Fruit fly (Drosophila melanogaster) whole organism, embryonic: ENCODE data around the gene p-cup.

ENCODE experiments used
- CG10462 ChIP-seq: fragments of 200-800 bp; sonication (Bioruptor generic); optimal IDR thresholded peaks from 2 replicates; lab custom pipeline; 2016; ENCODE audit warnings: missing biosample characterization, missing genetic modification characterization
- CG12219 ChIP-seq: fragments of 200-800 bp; sonication (Bioruptor generic); optimal IDR thresholded peaks from 3 replicates; lab custom pipeline; 2018; ENCODE audit warnings: missing biosample characterization, mild to moderate bottlenecking, missing genetic modification characterization
- CG13624 ChIP-seq: fragments of 200-800 bp; sonication (Bioruptor generic); optimal IDR thresholded peaks from 2 replicates; lab custom pipeline; 2016; ENCODE audit warnings: missing biosample characterization, missing genetic modification characterization
- CG13775 ChIP-seq: fragments of 200-800 bp; sonication (Bioruptor generic); optimal IDR thresholded peaks from 3 replicates; lab custom pipeline; 2017; ENCODE audit warnings: missing biosample characterization, mild to moderate bottlenecking, missing genetic modification characterization
- CG14441 ChIP-seq: fragments of 200-800 bp; sonication (Bioruptor generic); IDR thresholded peaks from 2 replicates; pipeline ENCODE4 v1.3.6; 2022; ENCODE audit warnings: missing biosample characterization, missing genetic modification characterization
- CG15514 ChIP-seq: fragments of 200-800 bp; sonication (Bioruptor generic); optimal IDR thresholded peaks from 3 replicates; lab custom pipeline; 2017; ENCODE audit warnings: missing biosample characterization, missing genetic modification characterization, mild to moderate bottlenecking, moderate library complexity, missing genetic modification reagents
- CG17186 ChIP-seq: fragments of 200-800 bp; sonication (Bioruptor generic); optimal IDR thresholded peaks from 3 replicates; lab custom pipeline; 2017; ENCODE audit warnings: missing biosample characterization, missing genetic modification reagents, missing genetic modification characterization
- CG17361 ChIP-seq: fragments of 200-800 bp; sonication (Bioruptor generic); IDR thresholded peaks from 3 replicates; pipeline ENCODE4 v1.3.6; 2022; ENCODE audit warnings: missing biosample characterization, missing genetic modification characterization
- CG17568 ChIP-seq: fragments of 200-800 bp; sonication (Bioruptor generic); optimal IDR thresholded peaks from 2 replicates; lab custom pipeline; 2018; ENCODE audit warnings: missing biosample characterization, mild to moderate bottlenecking, missing genetic modification characterization, moderate library complexity
- CG18599 ChIP-seq: fragments of 200-800 bp; sonication (Bioruptor generic); optimal IDR thresholded peaks from 3 replicates; lab custom pipeline; 2017; ENCODE audit warnings: missing biosample characterization, missing genetic modification characterization, mild to moderate bottlenecking, moderate library complexity, missing genetic modification reagents
- CG18764 ChIP-seq: fragments of 200-800 bp; sonication (Bioruptor generic); optimal IDR thresholded peaks from 3 replicates; lab custom pipeline; 2016; ENCODE audit warnings: missing biosample characterization, missing genetic modification characterization
- CG2129 ChIP-seq: fragments of 200-800 bp; sonication (Bioruptor generic); IDR thresholded peaks from 2 replicates; pipeline ENCODE4 v1.3.6; 2022; ENCODE audit warnings: missing biosample characterization, missing genetic modification characterization; ENCODE audit not compliant: partially characterized antibody
- CG32532 ChIP-seq: fragments of 200-800 bp; sonication (Bioruptor generic); IDR thresholded peaks from 2 replicates; pipeline ENCODE4 v1.3.6; 2022; ENCODE audit warnings: missing biosample characterization, missing genetic modification characterization
- CG3838 ChIP-seq: fragments of 200-800 bp; sonication (Bioruptor generic); optimal IDR thresholded peaks from 3 replicates; lab custom pipeline; 2016; ENCODE audit warnings: missing biosample characterization, missing genetic modification characterization
- CG4707 ChIP-seq: fragments of 200-800 bp; sonication (Bioruptor generic); optimal IDR thresholded peaks from 2 replicates; lab custom pipeline; 2018; ENCODE audit warnings: missing biosample characterization, mild to moderate bottlenecking, missing genetic modification characterization, moderate library complexity
- CG7987 ChIP-seq: fragments of 200-800 bp; sonication (Bioruptor generic); optimal IDR thresholded peaks from 2 replicates; lab custom pipeline; 2018; ENCODE audit warnings: missing biosample characterization, mild to moderate bottlenecking, missing genetic modification characterization, moderate library complexity
- CG8290 ChIP-seq, 3 experiments: fragments of 200-800 bp; sonication (Bioruptor generic); optimal IDR thresholded peaks; 2 replicates each; lab custom pipeline; 2016 to 2019; ENCODE audit warnings: missing biosample characterization in 3 of 3, missing genetic modification characterization in 3 of 3, mild to moderate bottlenecking in 2 of 3, moderate library complexity in 1 of 3
- CG9797 ChIP-seq: fragments of 200-800 bp; sonication (Bioruptor generic); optimal IDR thresholded peaks from 3 replicates; lab custom pipeline; 2018; ENCODE audit warnings: missing biosample characterization, mild to moderate bottlenecking, missing genetic modification characterization
- Camta ChIP-seq: fragments of 200-800 bp; sonication (Bioruptor generic); optimal IDR thresholded peaks from 2 replicates; lab custom pipeline; 2016; ENCODE audit warnings: missing biosample characterization, missing genetic modification characterization
- Dek ChIP-seq: fragments of 200-800 bp; sonication (Bioruptor generic); optimal IDR thresholded peaks from 3 replicates; lab custom pipeline; 2019; ENCODE audit warnings: missing biosample characterization, mild to moderate bottlenecking, missing genetic modification characterization, moderate library complexity
- Doc2 ChIP-seq: fragments of 200-800 bp; sonication (Bioruptor generic); IDR thresholded peaks from 2 replicates; pipeline ENCODE4 v1.3.6; 2022; ENCODE audit warnings: missing biosample characterization, missing genetic modification characterization
- HHEX ChIP-seq: fragments of 200-800 bp; sonication (Bioruptor generic); optimal IDR thresholded peaks from 3 replicates; lab custom pipeline; 2017; ENCODE audit warnings: missing biosample characterization, mild to moderate bottlenecking, missing genetic modification characterization, missing genetic modification reagents
- Hmx ChIP-seq: fragments of 200-800 bp; sonication (Bioruptor generic); optimal IDR thresholded peaks from 2 replicates; lab custom pipeline; 2016; ENCODE audit warnings: missing biosample characterization, missing genetic modification characterization
- Max ChIP-seq: fragments of 200-800 bp; sonication (Bioruptor generic); optimal IDR thresholded peaks from 2 replicates; lab custom pipeline; 2016; ENCODE audit warnings: missing biosample characterization, mild to moderate bottlenecking, missing genetic modification characterization
- Med ChIP-seq: fragments of 200-800 bp; sonication (Bioruptor generic); peaks from one replicate; lab custom pipeline; 2016; ENCODE audit warnings: missing biosample characterization, missing genetic modification characterization, mild to moderate bottlenecking, inconsistent platforms, moderate library complexity
- Pdp1 ChIP-seq, 2 experiments: fragments of 200-800 bp; sonication (Bioruptor generic); optimal IDR thresholded peaks; 3 replicates each; lab custom pipeline; 2016; ENCODE audit warnings: missing biosample characterization in 2 of 2, missing genetic modification characterization in 2 of 2, mild to moderate bottlenecking in 1 of 2, moderate library complexity in 1 of 2
- Rx ChIP-seq: fragments of 200-800 bp; sonication (Bioruptor generic); IDR thresholded peaks from 2 replicates; pipeline ENCODE4 v1.3.6; 2022; ENCODE audit warnings: missing biosample characterization, missing genetic modification characterization
- Side ChIP-seq: fragments of 200-800 bp; sonication (Bioruptor generic); optimal IDR thresholded peaks from 2 replicates; lab custom pipeline; 2016; ENCODE audit warnings: missing biosample characterization, missing genetic modification characterization
- Stat92E ChIP-seq, 3 experiments: fragments of >200 bp in 2 of 3; fragments of 200-800 bp in 1 of 3; sonication (Bioruptor generic) in 1 of 3; optimal IDR thresholded peaks; 2 replicates each; lab custom pipeline; 2017 to 2019; ENCODE audit warnings: missing biosample characterization in 3 of 3, missing genetic modification characterization in 3 of 3, mild to moderate bottlenecking in 1 of 3, moderate library complexity in 1 of 3
- Trl ChIP-seq, 3 experiments: fragments of >200 bp in 2 of 3; fragments of 200-800 bp in 1 of 3; sonication (Bioruptor generic) in 1 of 3; optimal IDR thresholded peaks; 2 replicates in 1 of 3; 3 replicates in 2 of 3; lab custom pipeline; 2016 to 2017; ENCODE audit warnings: missing biosample characterization in 1 of 3, missing genetic modification characterization in 1 of 3
- Xrp1 ChIP-seq: fragments of 200-800 bp; sonication (Bioruptor generic); IDR thresholded peaks from 2 replicates; pipeline ENCODE4 v1.3.6; 2022; ENCODE audit warnings: missing biosample characterization, missing genetic modification characterization
- cato ChIP-seq: fragments of 200-800 bp; sonication (Bioruptor generic); optimal IDR thresholded peaks from 2 replicates; lab custom pipeline; 2016; ENCODE audit warnings: missing biosample characterization, missing genetic modification characterization, borderline replicate concordance
- dati ChIP-seq: fragments of 200-800 bp; sonication (Bioruptor generic); IDR thresholded peaks from 2 replicates; pipeline ENCODE4 v1.3.6; 2022; ENCODE audit warnings: missing biosample characterization, missing genetic modification characterization
- gcm ChIP-seq: fragments of 200-800 bp; sonication (Bioruptor generic); optimal IDR thresholded peaks from 2 replicates; lab custom pipeline; 2019; ENCODE audit warnings: missing biosample characterization, mild to moderate bottlenecking, missing genetic modification characterization, moderate library complexity
- gro ChIP-seq: fragments of 200-800 bp; sonication (Bioruptor generic); optimal IDR thresholded peaks from 2 replicates; lab custom pipeline; 2016; ENCODE audit warnings: missing biosample characterization, missing genetic modification characterization
- h ChIP-seq: fragments of >200 bp; optimal IDR thresholded peaks from 2 replicates; lab custom pipeline; 2017
- hb ChIP-seq: fragments of 200-800 bp; sonication (Bioruptor generic); IDR thresholded peaks from 3 replicates; pipeline ENCODE4 v1.3.6; 2022; ENCODE audit warnings: missing biosample characterization, missing genetic modification characterization; ENCODE audit not compliant: partially characterized antibody
- hbn ChIP-seq: fragments of 200-800 bp; sonication (Bioruptor generic); IDR thresholded peaks from 2 replicates; pipeline ENCODE4 v1.3.6; 2022; ENCODE audit warnings: missing biosample characterization, missing genetic modification characterization; ENCODE audit not compliant: partially characterized antibody
- kah ChIP-seq: fragments of 200-800 bp; sonication (Bioruptor generic); optimal IDR thresholded peaks from 2 replicates; lab custom pipeline; 2018; ENCODE audit warnings: missing biosample characterization, mild to moderate bottlenecking, missing genetic modification characterization
- kay ChIP-seq: fragments of 200-800 bp; sonication (Bioruptor generic); optimal IDR thresholded peaks from 2 replicates; lab custom pipeline; 2016; ENCODE audit warnings: missing biosample characterization, missing genetic modification characterization
- ken ChIP-seq: fragments of 200-800 bp; sonication (Bioruptor generic); IDR thresholded peaks from 3 replicates; pipeline ENCODE4 v1.3.6; 2022; ENCODE audit warnings: missing biosample characterization, missing genetic modification characterization
- kni ChIP-seq: fragments of 200-800 bp; sonication (Bioruptor generic); optimal IDR thresholded peaks from 3 replicates; lab custom pipeline; 2017; ENCODE audit warnings: mild to moderate bottlenecking, missing biosample characterization, missing genetic modification reagents, missing genetic modification characterization
- mirr ChIP-seq: fragments of 200-800 bp; sonication (Bioruptor generic); optimal IDR thresholded peaks from 3 replicates; lab custom pipeline; 2018; ENCODE audit warnings: missing biosample characterization, mild to moderate bottlenecking, missing genetic modification characterization
- mld ChIP-seq: fragments of 200-800 bp; sonication (Bioruptor generic); IDR thresholded peaks from 3 replicates; pipeline ENCODE4 v1.3.6; 2022; ENCODE audit warnings: missing biosample characterization, missing genetic modification characterization; ENCODE audit not compliant: partially characterized antibody
- peb ChIP-seq: fragments of 200-800 bp; sonication (Bioruptor generic); IDR thresholded peaks from 2 replicates; pipeline ENCODE4 v1.3.6; 2022; ENCODE audit warnings: missing biosample characterization, missing genetic modification characterization
- psq ChIP-seq: fragments of 200-800 bp; sonication (Bioruptor generic); optimal IDR thresholded peaks from 2 replicates; lab custom pipeline; 2017; ENCODE audit warnings: missing biosample characterization, missing genetic modification characterization
- tap ChIP-seq: fragments of 200-800 bp; optimal IDR thresholded peaks from 3 replicates; lab custom pipeline; 2019; ENCODE audit warnings: missing biosample characterization, mild to moderate bottlenecking, missing genetic modification characterization, moderate library complexity
- tio ChIP-seq: fragments of 200-800 bp; sonication (Bioruptor generic); optimal IDR thresholded peaks from 2 replicates; lab custom pipeline; 2017; ENCODE audit warnings: missing biosample characterization, missing genetic modification characterization, inconsistent platforms
- vfl ChIP-seq: fragments of 200-800 bp; sonication (Bioruptor generic); optimal IDR thresholded peaks from 2 replicates; lab custom pipeline; 2016; ENCODE audit warnings: missing biosample characterization, missing genetic modification characterization

Gene p-cup

DNA sequence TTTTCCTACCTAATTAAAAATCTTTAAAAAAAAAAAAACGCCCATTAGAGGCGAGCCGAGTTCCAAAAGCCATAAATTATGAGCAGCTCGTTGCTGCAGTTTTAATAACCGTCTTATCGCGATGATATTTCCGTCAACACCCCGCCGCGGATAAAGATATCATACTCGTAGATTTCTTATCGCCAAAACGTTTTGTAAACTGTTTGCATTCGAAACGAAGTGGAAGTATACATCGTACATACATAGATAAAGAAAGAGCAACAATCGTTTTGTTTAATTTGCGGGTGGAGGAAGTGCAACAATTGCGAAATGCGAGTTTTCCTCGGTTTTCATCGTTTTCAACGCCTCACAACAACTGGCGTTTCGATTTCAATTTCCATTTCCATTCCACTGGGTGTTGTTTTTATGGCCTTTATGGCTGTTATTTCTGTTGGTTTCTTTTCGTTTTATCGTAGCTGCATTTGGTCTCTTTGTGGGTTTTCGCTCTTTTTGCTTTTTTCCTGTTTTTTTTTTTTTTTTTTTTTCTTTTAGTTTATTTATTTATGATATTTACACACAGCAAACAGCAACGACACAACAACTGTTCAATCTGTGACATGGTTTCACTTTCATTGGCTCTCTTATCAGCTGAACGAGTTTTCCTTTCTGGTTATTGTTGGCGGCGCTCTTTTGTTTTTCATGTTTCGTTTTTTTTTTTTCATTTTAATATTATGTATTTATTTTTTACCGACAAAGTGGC lies 24.5 kb upstream of the p-cup start (continued):
- TF ChIP-seq Max (GFP tag; lab: Kevin White, UChicago) (no peak), Hmx (GFP tag; lab: Kevin White, UChicago) (no peak), peb (GFP tag; lab: Robert Waterston, UW) (no peak), Stat92E (GFP tag; optimal IDR thresholded peaks at IDR 0.05; lab: Kevin White, UChicago) (no peak), Xrp1 (GFP tag; lab: Robert Waterston, UW) (peak; percentile 58), CG10462 (GFP tag; lab: Kevin White, UChicago) (no peak), kay (GFP tag; lab: Kevin White, UChicago) (no peak), tio (GFP tag; lab: Kevin White, UChicago) (peak; percentile 46), Side (GFP tag; lab: Kevin White, UChicago) (peak; percentile 5), CG13624 (GFP tag; lab: Kevin White, UChicago) (no peak), psq (GFP tag; lab: Kevin White, UChicago) (peak; percentile 29), CG3838 (no peak), CG4707 (GFP tag; lab: Kevin White, UChicago) (peak; percentile 22), CG17568 (peak; percentile 18), CG18599 (GFP tag; lab: Kevin White, UChicago) (no peak), Dek (no peak), Pdp1 (GFP tag; optimal IDR thresholded peaks at IDR 0.05; lab: Kevin White, UChicago) (no peak), CG17361 (GFP tag; lab: Robert Waterston, UW) (no peak), CG8290 (GFP tag; optimal IDR thresholded peaks at IDR 0.05; lab: Kevin White, UChicago) (peak; percentile 9), CG8290 (tag; optimal IDR thresholded peaks at IDR 0.05; lab: Kevin White, UChicago) (no peak), CG2129 (no peak), kni (GFP tag; lab: Kevin White, UChicago) (peak; percentile 12), CG12219 (GFP tag; lab: Kevin White, UChicago) (no peak), CG14441 (GFP tag; lab: Robert Waterston, UW) (no peak), mirr (GFP tag; lab: Kevin White, UChicago) (no peak), tap (no peak), Rx (no peak), mld (GFP tag; lab: Robert Waterston, UW) (no peak), CG15514 (GFP tag; lab: Kevin White, UChicago) (no peak), h (lab: Kevin White, UChicago) (no peak), hb (no peak), CG32532 (GFP tag; lab: Robert Waterston, UW) (no peak), CG17186 (GFP tag; lab: Kevin White, UChicago) (no peak), gcm (no peak), CG18764 (GFP tag; lab: Kevin White, UChicago) (peak; percentile 31), CG9797 (GFP tag; lab: Kevin White, UChicago) (no peak), HHEX (no peak), CG7987 (GFP tag; lab: Kevin White, UChicago) (peak; percentile 17), kah (no peak), Camta (GFP tag; lab: Kevin White, UChicago) (peak; percentile 53), cato (GFP tag; lab: Kevin White, UChicago) (no peak), dati (GFP tag; lab: Robert Waterston, UW) (no peak), gro (GFP tag; lab: Kevin White, UChicago) (no peak), ken (GFP tag; lab: Robert Waterston, UW) (no peak), Doc2 (no peak), vfl (GFP tag; lab: Kevin White, UChicago) (no peak), Med (GFP tag; lab: Kevin White, UChicago) (no peak), CG13775 (GFP tag; lab: Kevin White, UChicago) (no peak), Trl (optimal IDR thresholded peaks at IDR 0.05; lab: Kevin White, UChicago) (no peak), Trl (GFP tag; optimal IDR thresholded peaks at IDR 0.05; lab: Kevin White, UChicago) (peak; percentile 31), hbn (GFP tag; lab: Robert Waterston, UW) (no peak)
